Worm (Caenorhabditis elegans) whole organism, L4 larva: ENCODE measurements around the gene npp-27.

ENCODE experiments used
- Y75B8A.6 ChIP-seq: fragments of 200-800 bp; sonication (Bioruptor generic); IDR thresholded peaks from 2 replicates; pipeline ENCODE4 v1.3.6; 2022; ENCODE audit warnings: missing genetic modification reagents, missing genetic modification characterization, missing compliant biosample characterization
- aha-1 ChIP-seq: fragments of 150-350 bp; peaks from one replicate; lab custom pipeline; 2014; ENCODE audit warnings: missing biosample characterization, missing genetic modification characterization
- ama-1 ChIP-seq: fragments of 150-350 bp; optimal IDR thresholded peaks from 2 replicates; lab custom pipeline; 2014; ENCODE audit warnings: inconsistent platforms, mixed read lengths
- attf-4 ChIP-seq: sonication (generic microtip); optimal IDR thresholded peaks from 3 replicates; lab custom pipeline; 2017; ENCODE audit warnings: missing biosample characterization, missing genetic modification characterization
- jun-1 ChIP-seq: fragments of 150-350 bp; optimal IDR thresholded peaks from 2 replicates; lab custom pipeline; 2014; ENCODE audit warnings: missing biosample characterization, missing genetic modification reagents, missing genetic modification characterization
- mxl-3 ChIP-seq: fragments of 200-800 bp; sonication (Bioruptor generic); optimal IDR thresholded peaks from 2 replicates; lab custom pipeline; 2018; ENCODE audit warnings: mild to moderate bottlenecking, missing genetic modification characterization, missing compliant biosample characterization
- nhr-102 ChIP-seq: sonication (generic microtip); optimal IDR thresholded peaks from 2 replicates; lab custom pipeline; 2016; ENCODE audit warnings: mild to moderate bottlenecking, missing genetic modification characterization, moderate library complexity, missing compliant biosample characterization
- nhr-76 ChIP-seq: fragments of 150-350 bp; optimal IDR thresholded peaks from 2 replicates; lab custom pipeline; 2014; ENCODE audit warnings: missing biosample characterization, missing genetic modification characterization
- nhr-77 ChIP-seq: fragments of 150-350 bp; optimal IDR thresholded peaks from 2 replicates; lab custom pipeline; 2014; ENCODE audit warnings: missing biosample characterization, missing genetic modification characterization
- snpc-4 ChIP-seq: fragments of 150-350 bp; optimal IDR thresholded peaks from 2 replicates; lab custom pipeline; 2014; ENCODE audit warnings: missing biosample characterization, missing genetic modification characterization

DNA sequence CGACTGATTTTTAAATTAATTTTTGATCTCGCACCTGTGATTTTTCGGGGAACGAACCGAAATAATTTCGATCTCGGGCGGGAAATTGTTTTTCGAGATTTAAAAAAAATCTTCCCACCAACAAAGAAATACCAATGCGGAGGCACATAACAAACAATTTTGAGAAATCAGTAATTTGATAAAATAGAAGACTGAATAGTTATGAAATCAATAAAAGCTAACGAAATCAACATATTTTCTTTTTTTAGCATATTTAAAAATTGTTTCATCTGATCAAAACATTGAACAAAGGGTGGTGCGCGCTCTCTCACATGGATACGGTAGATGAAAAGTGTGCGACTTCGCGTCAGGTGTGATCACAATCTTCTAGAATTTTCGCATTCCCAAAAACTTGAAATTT, 48.0 kb upstream of the npp-27 start:
- TF ChIP-seq ama-1 (lab: Kevin White, UChicago), result no peak
- TF ChIP-seq aha-1 (tag; lab: Kevin White, UChicago), result no peak
- no peak for TF ChIP-seq mxl-3 (GFP tag; lab: Kevin White, UChicago)
- TF ChIP-seq jun-1 (tag; lab: Kevin White, UChicago), result no peak
- TF ChIP-seq nhr-76 (tag; lab: Kevin White, UChicago), result no peak
- no peak for TF ChIP-seq Y75B8A.6 (GFP tag; lab: Robert Waterston, UW)
- no peak for TF ChIP-seq attf-4 (tag; lab: Kevin White, UChicago)
- no peak for TF ChIP-seq nhr-77 (tag; lab: Kevin White, UChicago)
- no peak for TF ChIP-seq snpc-4
- no peak for TF ChIP-seq nhr-102
